Worm (Caenorhabditis elegans) whole organism, L4/young adult: ENCODE measurements around the gene hlh-3.

Experiments
- W03F9.2 ChIP-seq: fragments of 150-350 bp; optimal IDR thresholded peaks from 2 replicates; lab custom pipeline; 2014; ENCODE audit warnings: missing biosample characterization, missing genetic modification characterization
- him-1 ChIP-seq: sonication (generic microtip); optimal IDR thresholded peaks from 2 replicates; lab custom pipeline; 2016; ENCODE audit warnings: missing genotype, missing genetic modification reagents, missing genetic modification characterization, missing compliant biosample characterization

DNA sequence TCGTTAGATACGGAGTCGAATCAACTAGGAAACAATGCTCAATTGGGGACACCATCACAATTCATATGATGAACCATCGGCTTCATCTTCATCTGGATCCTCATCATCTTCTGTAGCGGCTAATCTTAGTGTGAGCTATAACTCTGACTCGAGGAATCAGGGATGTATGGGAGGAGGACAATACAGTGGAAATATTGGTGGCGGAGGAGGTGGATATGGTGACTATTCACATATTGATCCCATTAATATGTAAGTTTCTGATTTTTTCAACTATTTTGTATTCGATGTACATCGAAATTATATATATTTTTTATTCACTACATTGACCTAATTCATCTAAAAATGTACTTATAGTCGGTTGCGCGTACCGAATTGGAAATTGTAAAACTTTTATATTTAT lies 41.0 kb downstream of the hlh-3 start:
- TF ChIP-seq W03F9.2 (tag; lab: Kevin White, UChicago) (no peak), him-1 (tag; lab: Kevin White, UChicago) (no peak)
